Fruit fly (Drosophila melanogaster) whole organism, embryonic: ENCODE data around the gene kra.
A peak's percentile ranks its signal among the peaks of the same experiment; 100 is the strongest.

ENCODE experiments used
- Atf-2 ChIP-seq: fragments of 200-800 bp; sonication (Bioruptor generic); optimal IDR thresholded peaks from 2 replicates; lab custom pipeline; 2016; ENCODE audit warnings: missing biosample characterization, missing genetic modification characterization
- Blimp-1 ChIP-seq: fragments of 200-800 bp; sonication (Bioruptor generic); optimal IDR thresholded peaks from 3 replicates; lab custom pipeline; 2018; ENCODE audit warnings: missing biosample characterization, missing genetic modification characterization, mild to moderate bottlenecking, moderate library complexity, missing genetic modification reagents
- CG11093 ChIP-seq: fragments of 200-800 bp; sonication (Bioruptor generic); IDR thresholded peaks from 3 replicates; pipeline ENCODE4 v1.3.6; 2022; ENCODE audit warnings: missing biosample characterization, missing genetic modification characterization
- CG11456 ChIP-seq: fragments of 200-800 bp; sonication (Bioruptor generic); IDR thresholded peaks from 3 replicates; pipeline ENCODE4 v1.3.6; 2022; ENCODE audit warnings: missing biosample characterization, missing genetic modification characterization
- CG11560 ChIP-seq: fragments of 200-800 bp; sonication (Bioruptor generic); IDR thresholded peaks from 3 replicates; pipeline ENCODE4 v1.3.6; 2022; ENCODE audit warnings: missing biosample characterization, missing genetic modification characterization
- CG12071 ChIP-seq: fragments of 200-800 bp; sonication (Bioruptor generic); optimal IDR thresholded peaks from 3 replicates; lab custom pipeline; 2018; ENCODE audit warnings: missing biosample characterization, mild to moderate bottlenecking, missing genetic modification characterization
- CG12659 ChIP-seq: fragments of 200-800 bp; sonication (Bioruptor generic); optimal IDR thresholded peaks from 3 replicates; lab custom pipeline; 2017; ENCODE audit warnings: mild to moderate bottlenecking, missing biosample characterization, missing genetic modification reagents, missing genetic modification characterization
- CG13775 ChIP-seq: fragments of 200-800 bp; sonication (Bioruptor generic); optimal IDR thresholded peaks from 3 replicates; lab custom pipeline; 2017; ENCODE audit warnings: missing biosample characterization, mild to moderate bottlenecking, missing genetic modification characterization
- CG15479 ChIP-seq: fragments of 200-800 bp; sonication (Bioruptor generic); optimal IDR thresholded peaks from 3 replicates; lab custom pipeline; 2019; ENCODE audit warnings: missing biosample characterization, mild to moderate bottlenecking, missing genetic modification characterization, moderate library complexity
- CG15514 ChIP-seq: fragments of 200-800 bp; sonication (Bioruptor generic); optimal IDR thresholded peaks from 3 replicates; lab custom pipeline; 2017; ENCODE audit warnings: missing biosample characterization, missing genetic modification characterization, mild to moderate bottlenecking, moderate library complexity, missing genetic modification reagents
- CG1647 ChIP-seq: fragments of 200-800 bp; sonication (Bioruptor generic); optimal IDR thresholded peaks from 3 replicates; lab custom pipeline; 2016; ENCODE audit warnings: missing biosample characterization, missing genetic modification characterization
- CG17186 ChIP-seq: fragments of 200-800 bp; sonication (Bioruptor generic); optimal IDR thresholded peaks from 3 replicates; lab custom pipeline; 2017; ENCODE audit warnings: missing biosample characterization, missing genetic modification reagents, missing genetic modification characterization
- CG17802 ChIP-seq: fragments of 200-800 bp; sonication (Bioruptor generic); optimal IDR thresholded peaks from 2 replicates; lab custom pipeline; 2018; ENCODE audit warnings: missing biosample characterization, mild to moderate bottlenecking, missing genetic modification characterization, moderate library complexity
- CG2129 ChIP-seq: fragments of 200-800 bp; sonication (Bioruptor generic); IDR thresholded peaks from 2 replicates; pipeline ENCODE4 v1.3.6; 2022; ENCODE audit warnings: missing biosample characterization, missing genetic modification characterization; ENCODE audit not compliant: partially characterized antibody
- CG3838 ChIP-seq: fragments of 200-800 bp; sonication (Bioruptor generic); optimal IDR thresholded peaks from 3 replicates; lab custom pipeline; 2016; ENCODE audit warnings: missing biosample characterization, missing genetic modification characterization
- CG4424 ChIP-seq: fragments of 200-800 bp; sonication (Bioruptor generic); optimal IDR thresholded peaks from 3 replicates; lab custom pipeline; 2016; ENCODE audit warnings: missing biosample characterization, missing genetic modification characterization
- CG4854 ChIP-seq: fragments of 200-800 bp; sonication (Bioruptor generic); optimal IDR thresholded peaks from 2 replicates; lab custom pipeline; 2016; ENCODE audit warnings: missing biosample characterization, missing genetic modification characterization, inconsistent platforms
- CG6272 ChIP-seq: fragments of 200-800 bp; sonication (Bioruptor generic); IDR thresholded peaks from 2 replicates; pipeline ENCODE4 v1.3.6; 2022; ENCODE audit warnings: missing biosample characterization, missing genetic modification characterization
- CG7372 ChIP-seq: fragments of 200-800 bp; sonication (Bioruptor generic); IDR thresholded peaks from 2 replicates; pipeline ENCODE4 v1.3.6; 2022; ENCODE audit warnings: missing biosample characterization, missing genetic modification characterization
- CG9817 ChIP-seq: fragments of 200-800 bp; sonication (Bioruptor generic); optimal IDR thresholded peaks from 2 replicates; lab custom pipeline; 2018; ENCODE audit warnings: missing biosample characterization, mild to moderate bottlenecking, missing genetic modification characterization, moderate library complexity
- CHES-1-like ChIP-seq: fragments of 200-800 bp; sonication (Bioruptor generic); optimal IDR thresholded peaks from 2 replicates; lab custom pipeline; 2016; ENCODE audit warnings: missing biosample characterization, missing genetic modification characterization
- Dbx ChIP-seq: fragments of 200-800 bp; sonication (Bioruptor generic); IDR thresholded peaks from 3 replicates; pipeline ENCODE4 v1.3.6; 2022; ENCODE audit warnings: missing biosample characterization, missing genetic modification characterization
- Drgx ChIP-seq: fragments of 200-800 bp; sonication (Bioruptor generic); IDR thresholded peaks from 2 replicates; pipeline ENCODE4 v1.3.6; 2022; ENCODE audit warnings: missing biosample characterization, missing genetic modification characterization
- Ets97D ChIP-seq: fragments of 200-800 bp; sonication (Bioruptor generic); optimal IDR thresholded peaks from 3 replicates; lab custom pipeline; 2016; ENCODE audit warnings: missing biosample characterization, missing genetic modification characterization
- HLH4C ChIP-seq: fragments of 200-800 bp; sonication (Bioruptor generic); IDR thresholded peaks from 3 replicates; pipeline ENCODE4 v1.3.6; 2022; ENCODE audit warnings: missing biosample characterization, missing genetic modification characterization; ENCODE audit not compliant: partially characterized antibody
- HLH54F ChIP-seq: fragments of 200-800 bp; sonication (Bioruptor generic); optimal IDR thresholded peaks from 3 replicates; lab custom pipeline; 2016; ENCODE audit warnings: missing biosample characterization, missing genetic modification characterization
- Hr39 ChIP-seq: fragments of >200 bp; optimal IDR thresholded peaks from 2 replicates; lab custom pipeline; 2017
- Hr51 ChIP-seq, 2 experiments: fragments of 200-800 bp; sonication (Bioruptor generic); optimal IDR thresholded peaks; 2 replicates in 1 of 2; 3 replicates in 1 of 2; lab custom pipeline; 2016 to 2018; ENCODE audit warnings: missing biosample characterization in 2 of 2, missing genetic modification characterization in 2 of 2, mild to moderate bottlenecking in 1 of 2, moderate library complexity in 1 of 2
- abd-A ChIP-seq: fragments of 200-800 bp; sonication (Bioruptor generic); optimal IDR thresholded peaks from 3 replicates; lab custom pipeline; 2019; ENCODE audit warnings: missing biosample characterization, mild to moderate bottlenecking, missing genetic modification characterization, moderate library complexity
- cad ChIP-seq: fragments of >200 bp; optimal IDR thresholded peaks from 2 replicates; lab custom pipeline; 2017; ENCODE audit warnings: missing biosample characterization, missing genetic modification characterization
- cato ChIP-seq: fragments of 200-800 bp; sonication (Bioruptor generic); optimal IDR thresholded peaks from 2 replicates; lab custom pipeline; 2016; ENCODE audit warnings: missing biosample characterization, missing genetic modification characterization, borderline replicate concordance
- cg ChIP-seq: fragments of 200-800 bp; sonication (Bioruptor generic); optimal IDR thresholded peaks from 3 replicates; lab custom pipeline; 2019; ENCODE audit warnings: missing biosample characterization, mild to moderate bottlenecking, missing genetic modification characterization, moderate library complexity
- chinmo ChIP-seq: fragments of 200-800 bp; sonication (Bioruptor generic); IDR thresholded peaks from 4 replicates; pipeline ENCODE4 v1.3.6; 2022; ENCODE audit warnings: missing biosample characterization, missing genetic modification characterization; ENCODE audit not compliant: partially characterized antibody
- dati ChIP-seq: fragments of 200-800 bp; sonication (Bioruptor generic); IDR thresholded peaks from 2 replicates; pipeline ENCODE4 v1.3.6; 2022; ENCODE audit warnings: missing biosample characterization, missing genetic modification characterization
- dimm ChIP-seq: fragments of 200-800 bp; sonication (Bioruptor generic); IDR thresholded peaks from 2 replicates; pipeline ENCODE4 v1.3.6; 2022; ENCODE audit warnings: missing biosample characterization, missing genetic modification characterization
- exex ChIP-seq: fragments of 200-800 bp; sonication (Bioruptor generic); optimal IDR thresholded peaks from 4 replicates; lab custom pipeline; 2018; ENCODE audit warnings: missing biosample characterization, mild to moderate bottlenecking, missing genetic modification characterization, moderate library complexity
- fru ChIP-seq: fragments of >200 bp; optimal IDR thresholded peaks from 2 replicates; lab custom pipeline; 2017
- gfzf ChIP-seq: fragments of 200-800 bp; sonication (Bioruptor generic); optimal IDR thresholded peaks from 2 replicates; lab custom pipeline; 2016; ENCODE audit warnings: missing biosample characterization, mild to moderate bottlenecking, missing genetic modification characterization, moderate library complexity
- lbe ChIP-seq: fragments of 200-800 bp; sonication (Bioruptor generic); optimal IDR thresholded peaks from 2 replicates; lab custom pipeline; 2016; ENCODE audit warnings: missing biosample characterization, mild to moderate bottlenecking, missing genetic modification characterization
- lov ChIP-seq, 2 experiments: fragments of 200-800 bp in 1 of 2; fragments of >200 bp in 1 of 2; sonication (Bioruptor generic) in 1 of 2; IDR thresholded peaks in 1 of 2; optimal IDR thresholded peaks in 1 of 2; 2 replicates in 1 of 2; 3 replicates in 1 of 2; pipeline versions ENCODE4 v1.3.6 to Lab custom; 2017 to 2022; ENCODE audit warnings: missing biosample characterization in 1 of 2, missing genetic modification characterization in 1 of 2
- p53 ChIP-seq: fragments of 200-800 bp; sonication (Bioruptor generic); optimal IDR thresholded peaks from 2 replicates; lab custom pipeline; 2016; ENCODE audit warnings: missing biosample characterization, missing genetic modification characterization
- phol ChIP-seq: fragments of 200-800 bp; sonication (Bioruptor generic); optimal IDR thresholded peaks from 3 replicates; lab custom pipeline; 2018; ENCODE audit warnings: missing biosample characterization, mild to moderate bottlenecking, missing genetic modification characterization, moderate library complexity
- salm ChIP-seq: fragments of 200-800 bp; sonication (Bioruptor generic); optimal IDR thresholded peaks from 2 replicates; lab custom pipeline; 2018; ENCODE audit warnings: missing biosample characterization, mild to moderate bottlenecking, missing genetic modification characterization
- trem ChIP-seq: fragments of 200-800 bp; optimal IDR thresholded peaks from 3 replicates; lab custom pipeline; 2019; ENCODE audit warnings: missing biosample characterization, mild to moderate bottlenecking, missing genetic modification characterization, moderate library complexity
- twi ChIP-seq: fragments of 200-800 bp; optimal IDR thresholded peaks from 2 replicates; lab custom pipeline; 2019; ENCODE audit warnings: missing biosample characterization, mild to moderate bottlenecking, missing genetic modification characterization, moderate library complexity
- tx ChIP-seq: fragments of 200-800 bp; sonication (Bioruptor generic); optimal IDR thresholded peaks from 2 replicates; lab custom pipeline; 2016; ENCODE audit warnings: missing biosample characterization, missing genetic modification characterization
- usp ChIP-seq: fragments of >200 bp; optimal IDR thresholded peaks from 2 replicates; lab custom pipeline; 2017; ENCODE audit warnings: missing biosample characterization, missing genetic modification characterization
- vnd ChIP-seq: fragments of 200-800 bp; sonication (Bioruptor generic); IDR thresholded peaks from 3 replicates; pipeline ENCODE4 v1.3.6; 2022; ENCODE audit warnings: missing biosample characterization, missing genetic modification characterization; ENCODE audit not compliant: partially characterized antibody
- zen2 ChIP-seq: fragments of 200-800 bp; sonication (Bioruptor generic); IDR thresholded peaks from 3 replicates; pipeline ENCODE4 v1.3.6; 2022; ENCODE audit warnings: missing biosample characterization, missing genetic modification characterization; ENCODE audit not compliant: partially characterized antibody
- zf30C ChIP-seq: fragments of 200-800 bp; sonication (Bioruptor generic); optimal IDR thresholded peaks from 3 replicates; lab custom pipeline; 2018; ENCODE audit warnings: missing biosample characterization, mild to moderate bottlenecking, missing genetic modification characterization
- zfh2 ChIP-seq: fragments of 200-800 bp; sonication (Bioruptor generic); optimal IDR thresholded peaks from 2 replicates; lab custom pipeline; 2016; ENCODE audit warnings: missing biosample characterization, missing genetic modification characterization

The kra gene

DNA sequence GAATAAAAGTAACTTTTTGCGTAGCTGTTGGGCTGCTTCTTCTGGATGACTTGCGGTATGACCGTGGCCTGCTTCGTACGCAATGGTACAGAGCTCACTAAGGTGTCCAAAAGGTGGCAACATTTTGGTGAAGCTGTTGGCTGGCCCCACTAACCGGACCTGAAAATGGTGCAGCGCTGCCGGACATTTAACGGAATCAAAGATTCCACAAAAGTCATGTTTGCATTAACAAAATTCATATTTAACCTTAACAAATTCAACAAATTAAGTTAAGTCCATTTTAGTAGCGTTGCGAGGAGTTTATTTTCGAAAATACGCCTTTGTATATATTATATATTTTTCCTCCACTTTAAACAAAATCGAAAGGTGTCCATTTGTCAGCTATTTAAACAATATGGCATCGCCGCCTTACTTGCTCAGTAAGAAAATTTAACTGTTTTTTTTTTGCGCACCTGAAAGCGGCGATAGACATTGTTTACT, at the start of gene kra, which contains the start of gene SecS (continued):
- TF ChIP-seq CG15514 (GFP tag; lab: Kevin White, UChicago) (peak; percentile 83), CG6272 (GFP tag; lab: Robert Waterston, UW) (no peak), CG1647 (peak; percentile 57), lov (optimal IDR thresholded peaks at IDR 0.05; lab: Kevin White, UChicago) (no peak), lov (GFP tag; IDR thresholded peaks at IDR 0.05; lab: Robert Waterston, UW) (no peak), CG11456 (GFP tag; lab: Robert Waterston, UW) (no peak), salm (tag; lab: Kevin White, UChicago) (no peak), CG3838 (no peak), CG4424 (GFP tag; lab: Kevin White, UChicago) (peak; percentile 71), gfzf (GFP tag; lab: Kevin White, UChicago) (peak; percentile 95), zen2 (GFP tag; lab: Robert Waterston, UW) (no peak), phol (tag; lab: Kevin White, UChicago) (peak; percentile 82), CG17186 (GFP tag; lab: Kevin White, UChicago) (peak; percentile 86), CG12659 (GFP tag; lab: Kevin White, UChicago) (peak; percentile 91), Dbx (GFP tag; lab: Robert Waterston, UW) (no peak), exex (tag; lab: Kevin White, UChicago) (peak; percentile 6), CG15479 (GFP tag; lab: Kevin White, UChicago) (no peak), CG2129 (GFP tag; lab: Robert Waterston, UW) (no peak), Blimp-1 (GFP tag; lab: Kevin White, UChicago) (peak; percentile 71), zf30C (no peak), zfh2 (peak; percentile 46), cg (GFP tag; lab: Kevin White, UChicago) (no peak), Hr39 (lab: Kevin White, UChicago) (no peak), tx (GFP tag; lab: Kevin White, UChicago) (peak; percentile 20), HLH54F (peak; percentile 53), CG9817 (peak; percentile 75), trem (tag; lab: Kevin White, UChicago) (peak; percentile 85), dati (GFP tag; lab: Robert Waterston, UW) (no peak), vnd (GFP tag; lab: Robert Waterston, UW) (no peak), CG17802 (tag; lab: Kevin White, UChicago) (no peak), lbe (GFP tag; lab: Kevin White, UChicago) (peak; percentile 47), fru (lab: Kevin White, UChicago) (no peak), abd-A (tag; lab: Kevin White, UChicago) (no peak), CG7372 (GFP tag; lab: Robert Waterston, UW) (no peak), Drgx (GFP tag; lab: Robert Waterston, UW) (no peak), usp (no peak), cad (no peak), twi (peak; percentile 27), CG12071 (peak; percentile 27), Ets97D (GFP tag; lab: Kevin White, UChicago) (peak; percentile 92), CHES-1-like (GFP tag; lab: Kevin White, UChicago) (no peak), dimm (GFP tag; lab: Robert Waterston, UW) (no peak), CG4854 (GFP tag; lab: Kevin White, UChicago) (peak; percentile 44), Hr51 (GFP tag; optimal IDR thresholded peaks at IDR 0.05; lab: Kevin White, UChicago) (peak; percentile 72 to 77), cato (GFP tag; lab: Kevin White, UChicago) (peak; percentile 5), CG11093 (GFP tag; lab: Robert Waterston, UW) (no peak), p53 (GFP tag; lab: Kevin White, UChicago) (no peak), Atf-2 (GFP tag; lab: Kevin White, UChicago) (peak; percentile 7), CG11560 (tag; lab: Robert Waterston, UW) (no peak), chinmo (no peak), HLH4C (GFP tag; lab: Robert Waterston, UW) (no peak), CG13775 (GFP tag; lab: Kevin White, UChicago) (peak; percentile 69)
